Worm (Caenorhabditis elegans): ENCODE data around the gene mdt-15.

ce11 chrIII:5812672-5813071 is 20.9 kb downstream of the mdt-15 start:
- TF ChIP-seq die-1 (tag; optimal IDR thresholded peaks at IDR 0.05) (no peak), snpc-3.4 (tag; optimal IDR thresholded peaks at IDR 0.05) (no peak), ceh-79 (tag; optimal IDR thresholded peaks at IDR 0.05) (no peak), nhr-120 (GFP tag; IDR thresholded peaks at IDR 0.05) (no peak), K11D2.4 (GFP tag; IDR thresholded peaks at IDR 0.05) (no peak), unc-130 (GFP tag; optimal IDR thresholded peaks at IDR 0.05) (no peak), snpc-4 (GFP tag; optimal IDR thresholded peaks at IDR 0.05) (no peak), snpc-4 (tag; optimal IDR thresholded peaks at IDR 0.05) (no peak), nfya-2 (GFP tag; IDR thresholded peaks at IDR 0.05) (no peak), madf-6 (GFP tag; IDR thresholded peaks at IDR 0.05) (no peak), B0035.1 (tag; optimal IDR thresholded peaks at IDR 0.05) (no peak)

All from whole organism, young adult.